Fruit fly (Drosophila melanogaster): ENCODE data around the gene hep.

hep gene

DNA sequence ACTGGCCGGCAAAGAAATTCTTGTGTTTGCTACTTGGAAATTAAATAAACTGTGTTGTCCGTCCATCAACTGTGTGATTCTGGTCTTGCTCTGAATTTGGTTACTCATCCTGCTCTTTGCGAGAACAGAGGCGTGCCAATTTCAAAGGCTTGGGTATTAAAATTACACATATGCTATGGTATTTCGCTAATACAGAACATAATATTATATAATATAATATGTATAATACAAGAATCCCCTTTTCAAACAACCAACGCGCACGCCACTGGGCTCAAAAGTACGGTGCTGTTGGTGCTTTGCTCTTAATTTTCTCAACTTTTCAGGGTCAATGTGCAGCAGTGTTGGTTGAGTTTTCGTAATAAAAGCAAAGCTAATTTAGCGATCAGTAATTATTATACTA is 9.7 kb upstream of the hep start (continued):
- TF ChIP-seq unpg (GFP tag; optimal IDR thresholded peaks at IDR 0.05) (peak; percentile 85), Max (GFP tag; optimal IDR thresholded peaks at IDR 0.05) (peak; percentile 10), CkIIα-i1 (GFP tag; IDR thresholded peaks at IDR 0.05) (no peak), bcd (GFP tag; optimal IDR thresholded peaks at IDR 0.05) (peak; percentile 79), BtbVII (GFP tag; optimal IDR thresholded peaks at IDR 0.05) (peak; percentile 79), sob (GFP tag; IDR thresholded peaks at IDR 0.05) (peak; percentile 92), h (optimal IDR thresholded peaks at IDR 0.05) (no peak), bab2 (GFP tag; optimal IDR thresholded peaks at IDR 0.05) (peak; percentile 23), sens-2 (GFP tag; IDR thresholded peaks at IDR 0.05) (peak; percentile 74; the same call in 1 of the 2 replicates), CG2199 (GFP tag; IDR thresholded peaks at IDR 0.05) (peak; percentile 64; the same call in 1 of the 3 replicates), Abd-B (GFP tag; optimal IDR thresholded peaks at IDR 0.05) (peak; percentile 78), CG8359 (GFP tag; optimal IDR thresholded peaks at IDR 0.05; ENCODE audit: borderline replicate concordance) (peak; percentile 32), exex (tag; optimal IDR thresholded peaks at IDR 0.05) (peak; percentile 51), zen (tag; optimal IDR thresholded peaks at IDR 0.05) (peak; percentile 37), Ssrp (tag; optimal IDR thresholded peaks at IDR 0.05) (peak; percentile 68), ERR (GFP tag; optimal IDR thresholded peaks at IDR 0.05) (no peak), CG9609 (GFP tag; optimal IDR thresholded peaks at IDR 0.05) (no peak), toy (GFP tag; IDR thresholded peaks at IDR 0.05) (peak; percentile 61; the same call in 1 of the 2 replicates), CG17612 (GFP tag; IDR thresholded peaks at IDR 0.05) (0 out of 2 replicates have a peak, but pooled peaks have one; percentile 62), pros (GFP tag; optimal IDR thresholded peaks at IDR 0.05) (no peak), CG15011 (GFP tag; optimal IDR thresholded peaks at IDR 0.05) (peak; percentile 70), CG34422 (GFP tag; IDR thresholded peaks at IDR 0.05) (peak; percentile 92), CG8944 (GFP tag; optimal IDR thresholded peaks at IDR 0.05) (no peak), CrebB (tag; optimal IDR thresholded peaks at IDR 0.05) (peak; percentile 75), Lhr (GFP tag; optimal IDR thresholded peaks at IDR 0.05) (peak; percentile 3), abd-A (tag; optimal IDR thresholded peaks at IDR 0.05) (no peak), gsb (GFP tag; IDR thresholded peaks at IDR 0.05) (peak; percentile 81), CG3163 (GFP tag; optimal IDR thresholded peaks at IDR 0.05) (no peak), Stat92E (GFP tag; optimal IDR thresholded peaks at IDR 0.05) (no peak), CG10209 (GFP tag; optimal IDR thresholded peaks at IDR 0.05) (peak; percentile 83), Bgb (GFP tag; IDR thresholded peaks at IDR 0.05; ENCODE audit: partially characterized antibody) (no peak), mirr (GFP tag; optimal IDR thresholded peaks at IDR 0.05) (peak; percentile 59), otp (GFP tag; IDR thresholded peaks at IDR 0.05) (peak; percentile 83), Bdp1 (GFP tag; optimal IDR thresholded peaks at IDR 0.05) (no peak), Eip74EF (GFP tag; optimal IDR thresholded peaks at IDR 0.05) (peak in 1 of 2 experiments; percentile 42), Sox100B (GFP tag; optimal IDR thresholded peaks at IDR 0.05) (peak; percentile 64), pnt (GFP tag; optimal IDR thresholded peaks at IDR 0.05) (no peak), CG7786 (GFP tag; optimal IDR thresholded peaks at IDR 0.05) (no peak), tap (tag; optimal IDR thresholded peaks at IDR 0.05) (peak; percentile 80), MTF-1 (GFP tag; optimal IDR thresholded peaks at IDR 0.05; ENCODE audit: borderline replicate concordance) (peak; percentile 57), CG4424 (GFP tag; optimal IDR thresholded peaks at IDR 0.05) (peak; percentile 68), CG31365 (tag; optimal IDR thresholded peaks at IDR 0.05) (peak; percentile 28), CG14710 (tag; optimal IDR thresholded peaks at IDR 0.05) (peak; percentile 44), dm (GFP tag; optimal IDR thresholded peaks at IDR 0.05) (no peak), Optix (GFP tag; IDR thresholded peaks at IDR 0.05) (peak; percentile 67), CG12299 (tag; optimal IDR thresholded peaks at IDR 0.05) (peak; percentile 66), bigmax (GFP tag; optimal IDR thresholded peaks at IDR 0.05) (no peak), CG17361 (GFP tag; IDR thresholded peaks at IDR 0.05) (peak; percentile 79), Pdp1 (GFP tag; optimal IDR thresholded peaks at IDR 0.05) (peak; percentile 20 to 70), CG18599 (GFP tag; optimal IDR thresholded peaks at IDR 0.05) (peak; percentile 89)

Data from whole organism, embryonic.